Fruit fly (Drosophila melanogaster) whole organism, embryonic: ENCODE data around the gene Gprk2.

ENCODE experiments used
- Atf6 ChIP-seq: fragments of 200-800 bp; sonication (Bioruptor generic); IDR thresholded peaks from 2 replicates; pipeline ENCODE4 v1.3.6; 2022; ENCODE audit warnings: missing biosample characterization, missing genetic modification characterization
- Bdp1 ChIP-seq: fragments of 200-800 bp; sonication (Bioruptor generic); optimal IDR thresholded peaks from 3 replicates; lab custom pipeline; 2016; ENCODE audit warnings: missing biosample characterization, missing genetic modification characterization
- CG10462 ChIP-seq: fragments of 200-800 bp; sonication (Bioruptor generic); optimal IDR thresholded peaks from 2 replicates; lab custom pipeline; 2016; ENCODE audit warnings: missing biosample characterization, missing genetic modification characterization
- CG16863 ChIP-seq: fragments of 200-800 bp; sonication (Bioruptor generic); optimal IDR thresholded peaks from 3 replicates; lab custom pipeline; 2016; ENCODE audit warnings: missing biosample characterization, missing genetic modification characterization
- CG17186 ChIP-seq: fragments of 200-800 bp; sonication (Bioruptor generic); optimal IDR thresholded peaks from 3 replicates; lab custom pipeline; 2017; ENCODE audit warnings: missing biosample characterization, missing genetic modification reagents, missing genetic modification characterization
- CG2116 ChIP-seq: fragments of 200-800 bp; sonication (Bioruptor generic); optimal IDR thresholded peaks from 3 replicates; lab custom pipeline; 2018; ENCODE audit warnings: missing biosample characterization, mild to moderate bottlenecking, missing genetic modification characterization
- CG32772 ChIP-seq: fragments of 200-800 bp; sonication (Bioruptor generic); IDR thresholded peaks from 2 replicates; pipeline ENCODE4 v1.3.6; 2022; ENCODE audit warnings: missing biosample characterization, missing genetic modification characterization
- CG42726 ChIP-seq: fragments of 200-800 bp; sonication (Bioruptor generic); IDR thresholded peaks from 2 replicates; pipeline ENCODE4 v1.3.6; 2022; ENCODE audit warnings: missing biosample characterization, missing genetic modification characterization; ENCODE audit not compliant: partially characterized antibody
- CG4424 ChIP-seq: fragments of 200-800 bp; sonication (Bioruptor generic); optimal IDR thresholded peaks from 3 replicates; lab custom pipeline; 2016; ENCODE audit warnings: missing biosample characterization, missing genetic modification characterization
- CG5953 ChIP-seq: fragments of 200-800 bp; sonication (Bioruptor generic); IDR thresholded peaks from 2 replicates; pipeline ENCODE4 v1.3.6; 2022; ENCODE audit warnings: missing biosample characterization, missing genetic modification characterization
- CG6689 ChIP-seq: fragments of 200-800 bp; sonication (Bioruptor generic); IDR thresholded peaks from 2 replicates; pipeline ENCODE4 v1.3.6; 2022; ENCODE audit warnings: missing biosample characterization, missing genetic modification characterization
- CG7786 ChIP-seq: fragments of 200-800 bp; sonication (Bioruptor generic); optimal IDR thresholded peaks from 2 replicates; lab custom pipeline; 2016; ENCODE audit warnings: missing biosample characterization, missing genetic modification characterization
- CG7987 ChIP-seq: fragments of 200-800 bp; sonication (Bioruptor generic); optimal IDR thresholded peaks from 2 replicates; lab custom pipeline; 2018; ENCODE audit warnings: missing biosample characterization, mild to moderate bottlenecking, missing genetic modification characterization, moderate library complexity
- Dbx ChIP-seq: fragments of 200-800 bp; sonication (Bioruptor generic); IDR thresholded peaks from 3 replicates; pipeline ENCODE4 v1.3.6; 2022; ENCODE audit warnings: missing biosample characterization, missing genetic modification characterization
- Drgx ChIP-seq: fragments of 200-800 bp; sonication (Bioruptor generic); IDR thresholded peaks from 2 replicates; pipeline ENCODE4 v1.3.6; 2022; ENCODE audit warnings: missing biosample characterization, missing genetic modification characterization
- Ets65A ChIP-seq: fragments of 200-800 bp; sonication (Bioruptor generic); peaks from one replicate; lab custom pipeline; 2016; ENCODE audit warnings: missing biosample characterization, missing genetic modification characterization
- GATAe ChIP-seq: fragments of 200-800 bp; sonication (Bioruptor generic); conservative IDR thresholded peaks from 2 replicates; pipeline ENCODE4 v1.3.6; 2022; ENCODE audit warnings: missing biosample characterization, missing genetic modification characterization
- H15 ChIP-seq: fragments of 200-800 bp; sonication (Bioruptor generic); IDR thresholded peaks from 3 replicates; pipeline ENCODE4 v1.3.6; 2022; ENCODE audit warnings: missing biosample characterization, missing genetic modification characterization
- HLH3B ChIP-seq: fragments of 200-800 bp; sonication (Bioruptor generic); IDR thresholded peaks from 2 replicates; pipeline ENCODE4 v1.3.6; 2022; ENCODE audit warnings: missing biosample characterization, missing genetic modification characterization
- Hmx ChIP-seq: fragments of 200-800 bp; sonication (Bioruptor generic); optimal IDR thresholded peaks from 2 replicates; lab custom pipeline; 2016; ENCODE audit warnings: missing biosample characterization, missing genetic modification characterization
- Max ChIP-seq: fragments of 200-800 bp; sonication (Bioruptor generic); optimal IDR thresholded peaks from 2 replicates; lab custom pipeline; 2016; ENCODE audit warnings: missing biosample characterization, mild to moderate bottlenecking, missing genetic modification characterization
- Med ChIP-seq: fragments of 200-800 bp; sonication (Bioruptor generic); peaks from one replicate; lab custom pipeline; 2016; ENCODE audit warnings: missing biosample characterization, missing genetic modification characterization, mild to moderate bottlenecking, inconsistent platforms, moderate library complexity
- Ptx1 ChIP-seq: fragments of 200-800 bp; sonication (Bioruptor generic); IDR thresholded peaks from 2 replicates; pipeline ENCODE4 v1.3.6; 2022; ENCODE audit warnings: missing biosample characterization, missing genetic modification characterization
- Xrp1 ChIP-seq: fragments of 200-800 bp; sonication (Bioruptor generic); IDR thresholded peaks from 2 replicates; pipeline ENCODE4 v1.3.6; 2022; ENCODE audit warnings: missing biosample characterization, missing genetic modification characterization
- YL-1 ChIP-seq: fragments of 200-800 bp; sonication (Bioruptor generic); optimal IDR thresholded peaks from 3 replicates; lab custom pipeline; 2017; ENCODE audit warnings: missing biosample characterization, mild to moderate bottlenecking, missing genetic modification characterization
- ase ChIP-seq: fragments of 200-800 bp; sonication (Bioruptor generic); IDR thresholded peaks from 3 replicates; pipeline ENCODE4 v1.3.6; 2022; ENCODE audit warnings: missing biosample characterization, missing genetic modification characterization
- az2 ChIP-seq: fragments of 200-800 bp; sonication (Bioruptor generic); optimal IDR thresholded peaks from 3 replicates; lab custom pipeline; 2016; ENCODE audit warnings: missing biosample characterization, missing genetic modification characterization
- ci ChIP-seq: fragments of 200-800 bp; sonication (Bioruptor generic); IDR thresholded peaks from 3 replicates; pipeline ENCODE4 v1.3.6; 2022; ENCODE audit warnings: missing biosample characterization, missing genetic modification characterization
- dan ChIP-seq: fragments of 200-800 bp; sonication (Bioruptor generic); IDR thresholded peaks from 2 replicates; pipeline ENCODE4 v1.3.6; 2022; ENCODE audit warnings: missing biosample characterization, missing genetic modification characterization
- dati ChIP-seq: fragments of 200-800 bp; sonication (Bioruptor generic); IDR thresholded peaks from 2 replicates; pipeline ENCODE4 v1.3.6; 2022; ENCODE audit warnings: missing biosample characterization, missing genetic modification characterization
- dysf ChIP-seq: fragments of 200-800 bp; sonication (Bioruptor generic); IDR thresholded peaks from 3 replicates; pipeline ENCODE4 v1.3.6; 2022; ENCODE audit warnings: missing biosample characterization, missing genetic modification characterization
- gro ChIP-seq: fragments of 200-800 bp; sonication (Bioruptor generic); optimal IDR thresholded peaks from 2 replicates; lab custom pipeline; 2016; ENCODE audit warnings: missing biosample characterization, missing genetic modification characterization
- jing ChIP-seq: fragments of 200-800 bp; sonication (Bioruptor generic); optimal IDR thresholded peaks from 2 replicates; lab custom pipeline; 2018; ENCODE audit warnings: missing biosample characterization, mild to moderate bottlenecking, missing genetic modification characterization
- knrl ChIP-seq: fragments of 200-800 bp; sonication (Bioruptor generic); IDR thresholded peaks from 3 replicates; pipeline ENCODE4 v1.3.6; 2022; ENCODE audit warnings: missing biosample characterization, missing genetic modification characterization; ENCODE audit not compliant: partially characterized antibody
- lab ChIP-seq: fragments of 200-800 bp; sonication (Bioruptor generic); optimal IDR thresholded peaks from 3 replicates; lab custom pipeline; 2017; ENCODE audit warnings: missing biosample characterization, missing genetic modification characterization, mild to moderate bottlenecking, moderate library complexity, missing genetic modification reagents
- lola ChIP-seq, 3 experiments: fragments of >200 bp in 2 of 3; fragments of 200-800 bp in 1 of 3; sonication (Bioruptor generic) in 1 of 3; optimal IDR thresholded peaks; 2 replicates each; lab custom pipeline; 2017 to 2019; ENCODE audit warnings: missing biosample characterization in 3 of 3, missing genetic modification characterization in 3 of 3, mild to moderate bottlenecking in 1 of 3, moderate library complexity in 1 of 3
- prd ChIP-seq, 3 experiments: fragments of >200 bp in 2 of 3; fragments of 200-800 bp in 1 of 3; sonication (Bioruptor generic) in 1 of 3; optimal IDR thresholded peaks in 2 of 3; IDR thresholded peaks in 1 of 3; 2 replicates in 2 of 3; 3 replicates in 1 of 3; pipeline versions ENCODE4 v1.3.6 to Lab custom; 2017 to 2022; ENCODE audit warnings: missing biosample characterization in 1 of 3, missing genetic modification characterization in 1 of 3
- pzg ChIP-seq: fragments of 200-800 bp; sonication (Bioruptor generic); optimal IDR thresholded peaks from 3 replicates; lab custom pipeline; 2018; ENCODE audit warnings: missing biosample characterization, mild to moderate bottlenecking, missing genetic modification characterization, moderate library complexity
- ranshi ChIP-seq: fragments of 200-800 bp; sonication (Bioruptor generic); IDR thresholded peaks from 2 replicates; pipeline ENCODE4 v1.3.6; 2022; ENCODE audit warnings: missing biosample characterization, missing genetic modification characterization
- ro ChIP-seq: fragments of 200-800 bp; sonication (Bioruptor generic); IDR thresholded peaks from 2 replicates; pipeline ENCODE4 v1.3.6; 2022; ENCODE audit warnings: missing biosample characterization, missing genetic modification characterization
- slbo ChIP-seq: fragments of 200-800 bp; sonication (Bioruptor generic); IDR thresholded peaks from 2 replicates; pipeline ENCODE4 v1.3.6; 2022; ENCODE audit warnings: missing biosample characterization, missing genetic modification characterization
- stc ChIP-seq: fragments of 200-800 bp; sonication (Bioruptor generic); IDR thresholded peaks from 2 replicates; pipeline ENCODE4 v1.3.6; 2022; ENCODE audit warnings: missing biosample characterization, missing genetic modification characterization
- sug ChIP-seq: fragments of 200-800 bp; optimal IDR thresholded peaks from 2 replicates; lab custom pipeline; 2019; ENCODE audit warnings: missing biosample characterization, mild to moderate bottlenecking, missing genetic modification characterization, moderate library complexity
- vvl ChIP-seq: fragments of 200-800 bp; sonication (Bioruptor generic); IDR thresholded peaks from 2 replicates; pipeline ENCODE4 v1.3.6; 2022; ENCODE audit warnings: missing biosample characterization, missing genetic modification characterization
- z ChIP-seq: fragments of 200-800 bp; sonication (Bioruptor generic); IDR thresholded peaks from 3 replicates; pipeline ENCODE4 v1.3.6; 2022; ENCODE audit warnings: missing biosample characterization, missing genetic modification characterization
- zen2 ChIP-seq: fragments of 200-800 bp; sonication (Bioruptor generic); IDR thresholded peaks from 3 replicates; pipeline ENCODE4 v1.3.6; 2022; ENCODE audit warnings: missing biosample characterization, missing genetic modification characterization; ENCODE audit not compliant: partially characterized antibody

The Gprk2 gene

DNA sequence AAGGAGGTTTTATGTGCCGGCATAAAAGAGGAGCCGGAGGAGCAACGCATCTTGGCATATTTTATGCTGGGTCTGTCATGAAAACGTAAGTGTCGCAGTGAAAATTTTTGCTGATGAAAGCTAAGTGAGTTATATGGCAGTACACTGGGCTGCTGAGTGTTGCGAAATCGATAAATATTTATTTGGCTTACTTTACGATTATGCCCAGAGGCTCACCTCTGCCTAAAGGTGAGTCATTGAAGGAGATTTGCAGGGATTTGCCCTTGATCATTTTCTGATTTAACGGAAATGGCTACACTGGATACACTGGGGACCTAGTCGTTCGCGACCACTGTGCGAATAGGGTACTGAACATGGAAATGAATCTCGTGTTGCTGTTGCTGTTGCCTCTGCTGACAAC is 34.9 kb downstream of the Gprk2 start:
- TF ChIP-seq dysf (GFP tag; lab: Robert Waterston, UW), result 0 out of 3 replicates have a peak, but pooled peaks have one; percentile 12
- no peak for TF ChIP-seq knrl (GFP tag; lab: Robert Waterston, UW)
- TF ChIP-seq Drgx, result peak; percentile 66
- peak; percentile 18; the same call in 1 of the 2 replicates for TF ChIP-seq slbo (GFP tag; lab: Robert Waterston, UW)
- TF ChIP-seq lola (GFP tag; optimal IDR thresholded peaks at IDR 0.05; lab: Kevin White, UChicago), result no peak
- TF ChIP-seq Ets65A (GFP tag; lab: Kevin White, UChicago), result peak; percentile 86
- TF ChIP-seq Med, result peak; percentile 48
- no peak for TF ChIP-seq ase (GFP tag; lab: Robert Waterston, UW)
- TF ChIP-seq, all 482 proteins: peak for 5

DNA sequence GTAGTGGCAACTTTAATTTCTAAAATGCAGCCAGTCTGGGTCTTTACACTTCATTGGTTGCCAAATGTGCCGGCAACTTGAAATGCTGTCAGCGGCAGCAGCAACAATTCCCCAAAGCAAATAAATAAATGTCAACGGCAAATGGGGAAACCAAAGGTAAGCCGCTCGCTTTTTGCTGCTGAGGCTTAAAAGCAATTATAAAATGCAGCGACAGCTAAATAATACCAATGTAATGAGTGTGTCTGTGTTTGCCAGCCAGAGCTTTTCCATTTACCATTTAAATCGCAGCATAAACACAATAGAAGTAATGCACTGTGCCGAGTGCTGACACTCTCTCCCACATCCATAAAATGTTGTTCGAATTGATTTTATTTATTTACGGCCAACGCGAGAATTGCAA is 35.5 kb downstream of the Gprk2 start:
- TF ChIP-seq Ets65A (GFP tag; lab: Kevin White, UChicago) (peak; percentile 61), YL-1 (GFP tag; lab: Kevin White, UChicago) (no peak)

DNA sequence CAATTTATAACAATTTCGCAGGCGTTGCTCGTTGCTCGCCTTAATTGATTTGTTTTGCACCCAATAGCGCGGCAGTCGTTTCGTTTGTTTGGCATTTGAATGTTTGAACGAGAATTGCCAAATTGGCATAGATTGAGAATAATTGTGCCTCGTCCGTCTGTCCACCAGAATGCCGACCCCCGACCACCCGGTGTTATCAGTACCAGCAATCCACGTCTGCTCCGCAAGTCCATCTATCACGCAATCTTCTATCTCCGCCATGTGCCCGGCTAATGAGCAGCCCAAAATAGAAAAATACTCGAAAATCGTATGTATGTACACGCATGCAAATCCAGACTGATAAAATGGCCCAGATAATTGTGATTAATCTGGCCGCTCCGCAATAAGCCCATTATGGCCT is 38.0 kb downstream of the Gprk2 start:
- TF ChIP-seq gro (no peak), lab (peak; percentile 55), CG7786 (no peak), dati (GFP tag; lab: Robert Waterston, UW) (no peak), CG16863 (GFP tag; lab: Kevin White, UChicago) (no peak), GATAe (GFP tag; lab: Robert Waterston, UW) (no peak), z (GFP tag; lab: Robert Waterston, UW) (no peak), jing (GFP tag; lab: Kevin White, UChicago) (no peak), CG7987 (GFP tag; lab: Kevin White, UChicago) (peak; percentile 55), sug (peak; percentile 55), Hmx (GFP tag; lab: Kevin White, UChicago) (no peak)

DNA sequence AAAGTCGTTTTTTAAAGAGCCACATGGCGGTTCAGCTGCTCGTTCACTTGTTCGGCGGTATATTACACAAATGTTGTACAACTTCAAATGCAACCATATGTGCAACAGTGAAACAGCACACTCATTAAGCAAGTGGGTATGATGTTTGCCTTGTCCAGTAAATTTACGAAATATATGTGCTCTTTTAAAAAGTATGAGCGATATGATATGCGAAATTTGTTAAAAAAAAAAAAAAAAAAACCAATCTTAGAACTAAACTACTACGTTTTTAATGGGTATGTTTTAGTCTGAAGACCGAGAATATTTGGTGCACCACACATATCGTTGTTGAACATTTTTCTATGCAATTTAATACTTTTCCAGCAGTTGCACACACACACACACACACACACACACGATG is 38.4 kb downstream of the Gprk2 start:
- TF ChIP-seq CG4424, result no peak
- TF ChIP-seq az2 (GFP tag; lab: Kevin White, UChicago), result peak; percentile 20
- TF ChIP-seq Xrp1 (GFP tag; lab: Robert Waterston, UW), result 0 out of 2 replicates have a peak, but pooled peaks have one; percentile 15
- TF ChIP-seq Drgx, result peak; percentile 88
- peak; percentile 36; the same call in 1 of the 2 replicates for TF ChIP-seq stc (GFP tag; lab: Robert Waterston, UW)
- no peak for TF ChIP-seq Dbx
- TF ChIP-seq CG10462 (GFP tag; lab: Kevin White, UChicago), result no peak
- TF ChIP-seq CG5953 (GFP tag; lab: Robert Waterston, UW), result 0 out of 2 replicates have a peak, but pooled peaks have one; percentile 31
- TF ChIP-seq Max (GFP tag; lab: Kevin White, UChicago), result no peak
- TF ChIP-seq Ptx1, result 0 out of 2 replicates have a peak, but pooled peaks have one; percentile 25
- no peak for TF ChIP-seq pzg (GFP tag; lab: Kevin White, UChicago)
- peak; percentile 19; the same call in 1 of the 2 replicates for TF ChIP-seq CG32772 (GFP tag; lab: Robert Waterston, UW)
- no peak for TF ChIP-seq ro (GFP tag; lab: Robert Waterston, UW)
- TF ChIP-seq CG42726, result no peak
- no peak for TF ChIP-seq Atf6
- TF ChIP-seq CG2116 (GFP tag; lab: Kevin White, UChicago), result no peak
- peak; percentile 33; the same call in 1 of the 2 replicates for TF ChIP-seq vvl (GFP tag; lab: Robert Waterston, UW)
- TF ChIP-seq H15 (GFP tag; lab: Robert Waterston, UW), result no peak
- 0 out of 3 replicates have a peak, but pooled peaks have one; percentile 55 for TF ChIP-seq ci (GFP tag; lab: Robert Waterston, UW)
- TF ChIP-seq dan (GFP tag; lab: Robert Waterston, UW), result no peak
- TF ChIP-seq Bdp1 (GFP tag; lab: Kevin White, UChicago), result no peak
- no peak for TF ChIP-seq CG17186 (GFP tag; lab: Kevin White, UChicago)
- TF ChIP-seq HLH3B (GFP tag; lab: Robert Waterston, UW), result peak; percentile 16; the same call in 1 of the 2 replicates
- no peak for TF ChIP-seq prd (optimal IDR thresholded peaks at IDR 0.05; lab: Kevin White, UChicago)
- TF ChIP-seq prd (GFP tag; IDR thresholded peaks at IDR 0.05; lab: Robert Waterston, UW), result peak; percentile 51; the same call in 2 of the 3 replicates
- no peak for TF ChIP-seq zen2 (GFP tag; lab: Robert Waterston, UW)
- 0 out of 2 replicates have a peak, but pooled peaks have one; percentile 6 for TF ChIP-seq ranshi
- TF ChIP-seq CG6689 (GFP tag; lab: Robert Waterston, UW), result 0 out of 2 replicates have a peak, but pooled peaks have one; percentile 20
